Worm (Caenorhabditis elegans) whole organism, young adult: ENCODE measurements around the gene ugt-33.

Source experiments
- F49E8.2 ChIP-seq: sonication (generic microtip); optimal IDR thresholded peaks from 3 replicates; lab custom pipeline; 2017; ENCODE audit warnings: missing genetic modification characterization, mild to moderate bottlenecking, missing compliant biosample characterization, antibody characterized with exemption, moderate library complexity; ENCODE audit not compliant: insufficient read depth
- ama-1 ChIP-seq, 3 experiments: fragments of 150-350 bp in 1 of 3; sonication (generic microtip) in 2 of 3; optimal IDR thresholded peaks; 2 replicates each; lab custom pipeline; 2014 to 2018; ENCODE audit warnings: missing biosample characterization in 2 of 3, missing genetic modification characterization in 2 of 3, missing genetic modification reagents in 2 of 3
- chd-7 ChIP-seq: sonication (generic microtip); optimal IDR thresholded peaks from 2 replicates; lab custom pipeline; 2016; ENCODE audit warnings: mild to moderate bottlenecking, missing genetic modification characterization, moderate library complexity, missing compliant biosample characterization
- madf-3 ChIP-seq: fragments of 200-800 bp; sonication (Bioruptor generic); IDR thresholded peaks from 2 replicates; pipeline ENCODE4 v1.3.6; 2022; ENCODE audit warnings: missing genetic modification reagents, missing genetic modification characterization, missing compliant biosample characterization
- madf-8 ChIP-seq: fragments of 200-800 bp; sonication (Bioruptor generic); conservative IDR thresholded peaks from 2 replicates; pipeline ENCODE4 v1.3.6; 2022; ENCODE audit warnings: missing genetic modification reagents, missing genetic modification characterization, missing compliant biosample characterization
- unc-130 ChIP-seq: sonication (generic microtip); optimal IDR thresholded peaks from 2 replicates; lab custom pipeline; 2016; ENCODE audit warnings: missing genetic modification reagents, missing genetic modification characterization, missing compliant biosample characterization

DNA sequence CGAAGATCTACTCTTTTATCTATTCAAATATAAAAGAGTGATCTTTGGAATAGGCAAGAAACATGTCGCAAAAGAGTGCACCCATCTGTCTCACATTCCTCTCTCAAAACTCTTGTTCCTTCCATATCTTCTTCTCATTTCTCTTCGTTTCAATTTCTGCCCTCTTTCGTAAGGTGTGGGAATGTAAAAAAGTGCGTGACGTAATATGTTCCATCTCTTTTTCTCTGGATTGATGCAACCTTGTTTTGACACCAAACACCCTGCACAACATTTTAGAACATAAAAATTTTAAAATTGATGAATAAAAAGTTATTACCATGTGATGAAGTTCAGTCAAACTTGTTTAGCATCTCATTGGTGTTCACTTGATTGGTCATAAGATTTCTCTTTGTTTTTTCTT is 26.1 kb upstream of the ugt-33 start:
- TF ChIP-seq ama-1 (optimal IDR thresholded peaks at IDR 0.05; lab: Kevin White, UChicago) (no peak), ama-1 (GFP tag; optimal IDR thresholded peaks at IDR 0.05; lab: Kevin White, UChicago) (no peak), madf-3 (GFP tag; lab: Robert Waterston, UW) (no peak), chd-7 (tag; lab: Kevin White, UChicago) (no peak), F49E8.2 (tag; lab: Kevin White, UChicago) (no peak), unc-130 (GFP tag; lab: Kevin White, UChicago) (no peak), madf-8 (GFP tag; lab: Robert Waterston, UW) (no peak)
